Worm (Caenorhabditis elegans) whole organism, L4 larva: ENCODE data around the gene F44F4.10.
A peak's percentile ranks its signal among the peaks of the same experiment; 100 is the strongest.

Experiments used
- D1046.2 ChIP-seq: fragments of 200-800 bp; sonication (Bioruptor generic); IDR thresholded peaks from 2 replicates; pipeline ENCODE4 v1.3.6; 2022; ENCODE audit warnings: missing genetic modification characterization, missing compliant biosample characterization
- F26F4.8 ChIP-seq: fragments of 200-800 bp; sonication (Bioruptor generic); conservative IDR thresholded peaks from 2 replicates; pipeline ENCODE4 v1.3.6; 2022; ENCODE audit warnings: missing genetic modification characterization, missing compliant biosample characterization
- F44E2.7 ChIP-seq: fragments of 200-800 bp; sonication (Bioruptor generic); IDR thresholded peaks from 2 replicates; pipeline ENCODE4 v2.1.2; 2022; ENCODE audit warnings: missing genetic modification characterization, missing compliant biosample characterization
- F49E8.2 ChIP-seq: sonication (generic microtip); optimal IDR thresholded peaks from 2 replicates; lab custom pipeline; 2016; ENCODE audit warnings: missing compliant biosample characterization, mild to moderate bottlenecking, missing genetic modification characterization, borderline replicate concordance
- T26A8.4 ChIP-seq: fragments of 200-800 bp; sonication (Bioruptor generic); IDR thresholded peaks from 2 replicates; pipeline ENCODE4 v1.3.6; 2022; ENCODE audit warnings: missing genetic modification characterization, missing compliant biosample characterization
- Y105C5A.15 ChIP-seq: fragments of 200-800 bp; sonication (Bioruptor generic); IDR thresholded peaks from 2 replicates; pipeline ENCODE4 v1.3.6; 2022; ENCODE audit warnings: missing genetic modification characterization, missing compliant biosample characterization
- Y48G9A.11 ChIP-seq: fragments of 200-800 bp; sonication (Bioruptor generic); IDR thresholded peaks from 2 replicates; pipeline ENCODE4 v1.3.6; 2022; ENCODE audit warnings: missing genetic modification reagents, missing genetic modification characterization, missing compliant biosample characterization
- Y5F2A.4 ChIP-seq: fragments of 200-800 bp; sonication (Bioruptor generic); optimal IDR thresholded peaks from 2 replicates; lab custom pipeline; 2018; ENCODE audit warnings: mild to moderate bottlenecking, missing genetic modification characterization, missing compliant biosample characterization
- ZK546.5 ChIP-seq, 2 experiments: sonication (generic microtip); optimal IDR thresholded peaks; 2 replicates each; lab custom pipeline; 2017; ENCODE audit warnings: missing biosample characterization in 2 of 2, missing genetic modification characterization in 2 of 2
- aha-1 ChIP-seq: fragments of 150-350 bp; peaks from one replicate; lab custom pipeline; 2014; ENCODE audit warnings: missing biosample characterization, missing genetic modification characterization
- ama-1 ChIP-seq: fragments of 150-350 bp; optimal IDR thresholded peaks from 2 replicates; lab custom pipeline; 2014; ENCODE audit warnings: inconsistent platforms, mixed read lengths
- arid-1 ChIP-seq: fragments of 200-800 bp; sonication (Bioruptor generic); conservative IDR thresholded peaks from 2 replicates; pipeline ENCODE4 v1.3.6; 2022; ENCODE audit warnings: missing genetic modification reagents, missing genetic modification characterization, missing compliant biosample characterization
- ceh-20 ChIP-seq: fragments of 200-800 bp; sonication (Bioruptor generic); IDR thresholded peaks from 2 replicates; pipeline ENCODE4 v1.3.6; 2022; ENCODE audit warnings: missing genetic modification reagents, missing genetic modification characterization, missing compliant biosample characterization
- ceh-28 ChIP-seq: fragments of 150-350 bp; optimal IDR thresholded peaks from 2 replicates; lab custom pipeline; 2014; ENCODE audit warnings: missing biosample characterization, missing genetic modification reagents, missing genetic modification characterization
- ceh-44 ChIP-seq: fragments of 200-800 bp; sonication (Bioruptor generic); IDR thresholded peaks from 2 replicates; pipeline ENCODE4 v1.3.6; 2022; ENCODE audit warnings: missing genetic modification reagents, missing genetic modification characterization, missing compliant biosample characterization
- cey-2 ChIP-seq: sonication (generic microtip); optimal IDR thresholded peaks from 3 replicates; lab custom pipeline; 2017; ENCODE audit warnings: missing genetic modification characterization, mild to moderate bottlenecking, missing compliant biosample characterization, antibody characterized with exemption, borderline replicate concordance; ENCODE audit not compliant: insufficient read depth
- daf-16 ChIP-seq, 3 experiments: sonication (generic microtip); optimal IDR thresholded peaks; 2 replicates each; lab custom pipeline; 2016 to 2017; ENCODE audit warnings: missing genetic modification characterization in 3 of 3, missing genetic modification reagents in 3 of 3, mild to moderate bottlenecking in 2 of 3, missing compliant biosample characterization in 2 of 3, missing biosample characterization in 1 of 3, moderate library complexity in 1 of 3
- egl-43 ChIP-seq: fragments of 200-800 bp; sonication (Bioruptor generic); IDR thresholded peaks from 2 replicates; pipeline ENCODE4 v1.3.6; 2022; ENCODE audit warnings: missing genetic modification reagents, missing genetic modification characterization, missing compliant biosample characterization
- gei-8 ChIP-seq: fragments of 200-800 bp; sonication (Bioruptor generic); optimal IDR thresholded peaks from 2 replicates; lab custom pipeline; 2018; ENCODE audit warnings: mild to moderate bottlenecking, missing genetic modification characterization, missing compliant biosample characterization
- jun-1 ChIP-seq: fragments of 150-350 bp; optimal IDR thresholded peaks from 2 replicates; lab custom pipeline; 2014; ENCODE audit warnings: missing biosample characterization, missing genetic modification reagents, missing genetic modification characterization
- lin-13 ChIP-seq: fragments of 150-350 bp; optimal IDR thresholded peaks from 2 replicates; lab custom pipeline; 2014; ENCODE audit warnings: missing biosample characterization, missing genetic modification reagents, missing genetic modification characterization
- lin-29 ChIP-seq: fragments of 200-800 bp; sonication (Bioruptor generic); IDR thresholded peaks from 2 replicates; pipeline ENCODE4 v1.3.6; 2022; ENCODE audit warnings: missing genetic modification reagents, missing genetic modification characterization, missing compliant biosample characterization
- lin-38 ChIP-seq: fragments of 200-800 bp; sonication (Bioruptor generic); IDR thresholded peaks from 2 replicates; pipeline ENCODE4 v1.3.6; 2022; ENCODE audit warnings: missing genetic modification reagents, missing genetic modification characterization, missing compliant biosample characterization
- madf-5 ChIP-seq, 2 experiments: fragments of 200-800 bp; sonication (Bioruptor generic); IDR thresholded peaks; 2 replicates each; pipeline ENCODE4 v1.3.6; 2022; ENCODE audit warnings: missing compliant biosample characterization in 2 of 2, missing genetic modification characterization in 2 of 2
- mdl-1 ChIP-seq, 2 experiments: fragments of 150-350 bp in 1 of 2; sonication (generic microtip) in 1 of 2; optimal IDR thresholded peaks; 2 replicates each; lab custom pipeline; 2014 to 2017; ENCODE audit warnings: missing biosample characterization in 2 of 2, missing genetic modification characterization in 2 of 2
- mdt-29 ChIP-seq: fragments of 200-800 bp; sonication (Bioruptor generic); IDR thresholded peaks from 2 replicates; pipeline ENCODE4 v1.3.6; 2022; ENCODE audit warnings: missing genetic modification reagents, missing genetic modification characterization, missing compliant biosample characterization
- nhr-11 ChIP-seq: fragments of 150-350 bp; optimal IDR thresholded peaks from 2 replicates; lab custom pipeline; 2014; ENCODE audit warnings: missing biosample characterization, missing genetic modification characterization
- nhr-111 ChIP-seq: fragments of 200-800 bp; sonication (Bioruptor generic); optimal IDR thresholded peaks from 2 replicates; lab custom pipeline; 2018; ENCODE audit warnings: mild to moderate bottlenecking, missing genetic modification characterization, missing compliant biosample characterization
- nhr-237 ChIP-seq: sonication (generic microtip); optimal IDR thresholded peaks from 2 replicates; lab custom pipeline; 2017; ENCODE audit warnings: missing biosample characterization, missing genetic modification characterization
- nhr-25 ChIP-seq: sonication (generic microtip); optimal IDR thresholded peaks from 2 replicates; lab custom pipeline; 2017; ENCODE audit warnings: missing genetic modification characterization, mild to moderate bottlenecking, missing compliant biosample characterization, antibody characterized with exemption, moderate library complexity, borderline replicate concordance; ENCODE audit not compliant: insufficient read depth
- nhr-6 ChIP-seq: fragments of 150-350 bp; optimal IDR thresholded peaks from 2 replicates; lab custom pipeline; 2014; ENCODE audit warnings: missing biosample characterization, missing genetic modification characterization
- pqm-1 ChIP-seq: sonication (generic microtip); optimal IDR thresholded peaks from 2 replicates; lab custom pipeline; 2017; ENCODE audit warnings: missing biosample characterization, missing genetic modification characterization
- rbr-2 ChIP-seq: sonication (generic microtip); optimal IDR thresholded peaks from 2 replicates; lab custom pipeline; 2016; ENCODE audit warnings: missing genotype, missing genetic modification characterization, missing compliant biosample characterization
- set-16 ChIP-seq: fragments of 200-800 bp; sonication (Bioruptor generic); IDR thresholded peaks from 2 replicates; pipeline ENCODE4 v1.3.6; 2022; ENCODE audit warnings: missing genetic modification reagents, missing genetic modification characterization, missing compliant biosample characterization
- skn-1 ChIP-seq: fragments of 150-350 bp; optimal IDR thresholded peaks from 2 replicates; lab custom pipeline; 2014; ENCODE audit warnings: missing biosample characterization, missing genetic modification characterization
- unc-62 ChIP-seq, 3 experiments: fragments of 150-350 bp in 1 of 3; sonication (generic microtip); optimal IDR thresholded peaks in 2 of 3; peaks in 1 of 3; 1 replicate in 1 of 3; 2 replicates in 2 of 3; lab custom pipeline; 2014 to 2017; ENCODE audit warnings: missing biosample characterization in 3 of 3, missing genetic modification characterization in 3 of 3, missing genetic modification reagents in 3 of 3, missing genotype in 1 of 3
- zip-2 ChIP-seq: fragments of 150-350 bp; optimal IDR thresholded peaks from 2 replicates; lab custom pipeline; 2014; ENCODE audit warnings: missing biosample characterization, missing genetic modification characterization

The F44F4.10 gene

DNA sequence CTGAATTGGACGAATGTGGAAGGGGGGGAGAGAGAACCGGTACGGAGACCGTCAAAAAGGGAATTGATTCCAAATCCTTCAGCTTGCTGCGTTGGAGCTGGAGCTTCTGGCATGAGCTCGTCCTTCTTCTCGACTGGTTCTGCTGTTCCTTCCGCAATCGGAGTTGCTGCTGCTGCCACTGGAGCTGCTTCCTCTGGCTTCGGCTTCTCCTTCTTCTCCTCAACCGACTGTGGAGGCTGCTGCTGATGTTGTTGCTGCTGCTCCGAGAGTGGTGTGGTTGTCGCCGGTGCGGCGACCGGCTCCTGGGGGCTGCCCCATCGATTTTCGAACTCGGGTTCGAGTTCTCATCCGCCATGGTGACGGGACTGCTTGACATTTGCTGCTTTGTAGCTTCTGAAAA lies 17.7 kb upstream of the F44F4.10 start, which contains the start of gene R03D7.2 (continued):
- TF ChIP-seq mdt-29 (GFP tag; lab: Robert Waterston, UW) (no peak), egl-43 (0 out of 2 replicates have a peak, but pooled peaks have one; percentile 33)

DNA sequence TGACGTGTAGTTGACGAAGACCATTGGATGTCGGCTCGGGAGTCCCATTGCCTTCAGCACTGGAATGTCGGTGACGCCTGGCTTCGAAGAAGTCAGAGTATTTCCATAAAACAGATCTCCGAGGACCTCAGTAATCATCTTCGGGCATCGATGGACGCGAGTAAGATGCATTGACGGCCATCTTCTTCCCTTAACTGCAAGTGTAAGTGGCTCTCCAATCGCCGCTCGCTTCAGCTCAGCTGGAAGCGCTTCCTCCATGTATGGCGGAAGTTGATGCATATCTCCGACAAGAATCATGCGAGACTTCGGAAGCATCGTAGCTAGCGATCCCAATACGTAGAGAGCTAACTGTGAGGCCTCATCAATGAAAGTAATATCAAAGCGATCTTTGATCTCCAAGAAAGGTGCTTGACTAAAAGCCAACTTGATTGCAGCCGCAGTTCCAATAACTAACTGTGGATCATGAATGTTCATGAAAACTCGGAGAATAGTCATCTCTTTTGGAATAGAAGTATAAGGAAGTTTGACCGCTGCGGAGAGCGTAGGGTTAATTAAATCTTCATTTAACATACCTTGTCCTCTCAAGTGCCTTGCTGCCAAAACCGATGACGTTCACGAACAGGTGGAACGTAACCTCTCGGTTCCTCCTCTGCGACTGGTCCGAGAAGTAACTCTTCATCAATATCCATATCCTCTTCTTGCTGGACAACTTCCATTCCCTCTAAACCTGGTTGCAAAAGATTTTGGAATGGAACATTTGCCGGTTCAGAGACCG lies 17.1 kb upstream of the F44F4.10 start:
- TF ChIP-seq lin-38 (GFP tag; lab: Robert Waterston, UW) (peak; percentile 60), set-16 (GFP tag; lab: Robert Waterston, UW) (peak; percentile 19; the same call in 1 of the 2 replicates), lin-13 (GFP tag; lab: Kevin White, UChicago) (peak; percentile 13), zip-2 (tag; lab: Kevin White, UChicago) (no peak), arid-1 (0 out of 2 replicates have a peak, but pooled peaks have one; percentile 8), unc-62 (GFP tag; optimal IDR thresholded peaks at IDR 0.05 in 1 of 2; lab: Kevin White, UChicago) (peak in 1 of 2 experiments; percentile 20), unc-62 (tag; optimal IDR thresholded peaks at IDR 0.05; lab: Kevin White, UChicago) (no peak), F49E8.2 (tag; lab: Kevin White, UChicago) (peak; percentile 25), ceh-44 (GFP tag; lab: Robert Waterston, UW) (no peak)

DNA sequence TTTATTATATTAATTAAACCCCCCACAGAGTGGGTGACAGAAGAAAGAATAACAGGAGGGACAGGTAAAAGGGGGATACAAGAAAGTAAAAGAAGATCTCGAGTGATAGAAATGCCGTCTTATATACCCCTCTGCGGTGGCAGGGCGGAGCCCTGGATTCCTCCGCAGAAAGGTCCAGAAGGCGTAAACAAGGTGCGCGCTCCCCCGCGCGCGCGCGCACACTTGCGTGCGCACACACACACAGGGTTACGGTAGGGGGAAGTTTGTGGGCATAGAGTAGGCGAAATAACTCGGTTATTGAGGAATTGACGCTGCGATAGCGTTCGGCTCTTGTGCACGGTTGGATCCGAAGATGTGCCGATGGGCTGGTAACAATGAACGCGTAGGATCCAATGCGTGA lies 15.7 kb upstream of the F44F4.10 start:
- TF ChIP-seq egl-43 (peak; percentile 62; the same call in 1 of the 2 replicates), set-16 (GFP tag; lab: Robert Waterston, UW) (peak; percentile 96), Y48G9A.11 (0 out of 2 replicates have a peak, but pooled peaks have one; percentile 6)
- TF ChIP-seq, all 104 proteins: peak for 3; not testable (repeated sequence) for 101

DNA sequence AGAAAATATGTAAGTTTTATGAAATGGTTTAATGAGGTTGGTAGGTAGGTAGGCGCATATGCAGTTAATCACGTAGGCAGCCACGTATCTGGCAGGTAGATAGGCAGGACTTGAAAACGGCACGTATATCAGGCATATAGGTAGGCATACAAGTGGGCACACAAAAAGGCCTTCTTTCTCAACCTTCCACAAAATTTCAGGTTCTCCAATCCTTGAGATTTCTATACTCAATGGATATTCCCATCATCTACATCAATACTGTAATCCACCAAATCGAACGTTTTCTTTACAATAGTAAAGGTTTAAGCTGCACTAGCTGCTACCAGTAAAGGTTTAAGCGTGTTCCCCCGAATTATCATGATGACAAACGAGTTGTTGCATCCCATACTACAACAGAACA lies 15.2 kb upstream of the F44F4.10 start:
- TF ChIP-seq rbr-2 (tag; lab: Kevin White, UChicago) (no peak), Y5F2A.4 (GFP tag; lab: Kevin White, UChicago) (no peak), F44E2.7 (GFP tag; lab: Robert Waterston, UW) (no peak), D1046.2 (GFP tag; lab: Robert Waterston, UW) (no peak)

DNA sequence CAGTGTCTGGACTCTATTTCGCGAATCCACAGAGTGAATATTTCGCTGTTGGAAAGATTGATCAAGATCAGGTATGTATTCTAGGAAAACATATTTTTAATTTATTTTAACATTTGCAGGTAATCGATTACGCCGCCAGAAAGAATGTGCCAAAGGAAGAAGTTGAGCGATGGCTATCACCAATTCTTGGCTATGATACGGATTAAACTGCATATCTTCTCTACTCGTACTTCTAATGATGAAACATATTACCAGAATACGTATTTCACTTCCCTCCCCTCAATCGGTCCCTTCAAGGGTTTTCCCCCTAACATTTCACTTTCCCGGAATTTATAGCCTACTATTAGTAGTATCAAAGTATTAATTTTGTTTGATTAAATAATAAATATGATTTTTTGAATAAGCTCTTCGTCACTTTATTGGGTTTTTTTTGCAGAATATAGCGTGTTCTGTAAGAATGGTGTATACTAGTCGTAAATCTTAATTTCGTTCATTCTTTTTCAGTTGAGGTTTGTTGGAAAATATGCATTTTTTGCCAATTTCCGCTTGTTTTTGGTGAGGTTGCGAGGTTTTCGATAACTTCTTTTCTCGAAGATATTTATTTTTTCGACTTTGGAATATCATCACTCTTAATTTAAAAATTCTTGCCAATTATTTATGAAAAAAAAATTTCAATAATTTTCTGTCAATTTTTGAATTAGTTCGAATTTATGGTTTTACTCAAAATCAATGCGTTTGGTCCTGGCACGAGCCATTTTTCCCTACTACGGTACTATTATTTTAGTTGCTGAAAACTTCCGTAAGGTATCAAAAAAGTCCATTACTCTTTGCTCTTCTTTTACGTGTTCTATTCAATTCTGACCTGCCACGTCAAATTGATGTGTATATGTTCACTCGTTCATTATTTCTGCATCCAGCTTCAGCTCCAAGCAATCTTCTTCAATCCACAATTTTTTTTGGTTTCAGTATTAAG lies 13.9 kb upstream of the F44F4.10 start:
- TF ChIP-seq aha-1: peak; percentile 95
- TF ChIP-seq daf-16 (GFP tag; optimal IDR thresholded peaks at IDR 0.05; lab: Kevin White, UChicago): no peak
- TF ChIP-seq daf-16 (tag; optimal IDR thresholded peaks at IDR 0.05; lab: Kevin White, UChicago): no peak
- no peak for TF ChIP-seq T26A8.4
- TF ChIP-seq lin-29 (GFP tag; lab: Robert Waterston, UW): no peak
- no peak for TF ChIP-seq egl-43
- TF ChIP-seq lin-13 (GFP tag; lab: Kevin White, UChicago): no peak
- 0 out of 2 replicates have a peak, but pooled peaks have one; percentile 7 for TF ChIP-seq ceh-20
- no peak for TF ChIP-seq cey-2 (tag; lab: Kevin White, UChicago)
- TF ChIP-seq jun-1 (tag; lab: Kevin White, UChicago): no peak
- no peak for TF ChIP-seq ZK546.5 (tag; optimal IDR thresholded peaks at IDR 0.05; lab: Kevin White, UChicago)
- TF ChIP-seq madf-5 (GFP tag; IDR thresholded peaks at IDR 0.05; lab: Robert Waterston, UW): no peak
- TF ChIP-seq skn-1: no peak
- no peak for TF ChIP-seq F26F4.8 (GFP tag; lab: Robert Waterston, UW)
- no peak for TF ChIP-seq nhr-25 (tag; lab: Kevin White, UChicago)
- TF ChIP-seq nhr-6 (tag; lab: Kevin White, UChicago): no peak
- TF ChIP-seq pqm-1 (tag; lab: Kevin White, UChicago): no peak
- no peak for TF ChIP-seq mdl-1 (tag; optimal IDR thresholded peaks at IDR 0.05; lab: Kevin White, UChicago)
- TF ChIP-seq gei-8 (GFP tag; lab: Kevin White, UChicago): no peak
- TF ChIP-seq Y105C5A.15 (GFP tag; lab: Robert Waterston, UW): no peak
- TF ChIP-seq F49E8.2 (tag; lab: Kevin White, UChicago): no peak
- no peak for TF ChIP-seq rbr-2 (tag; lab: Kevin White, UChicago)
- no peak for TF ChIP-seq ceh-28
- peak; percentile 62 for TF ChIP-seq ama-1 (lab: Kevin White, UChicago)
- TF ChIP-seq nhr-111 (GFP tag; lab: Kevin White, UChicago): peak; percentile 5
- TF ChIP-seq nhr-11 (tag; lab: Kevin White, UChicago): no peak
- no peak for TF ChIP-seq nhr-237 (tag; lab: Kevin White, UChicago)
